Worm (Caenorhabditis elegans): Measurements from ENCODE around the gene Y53G8B.1.

The Y53G8B.1 gene

DNA sequence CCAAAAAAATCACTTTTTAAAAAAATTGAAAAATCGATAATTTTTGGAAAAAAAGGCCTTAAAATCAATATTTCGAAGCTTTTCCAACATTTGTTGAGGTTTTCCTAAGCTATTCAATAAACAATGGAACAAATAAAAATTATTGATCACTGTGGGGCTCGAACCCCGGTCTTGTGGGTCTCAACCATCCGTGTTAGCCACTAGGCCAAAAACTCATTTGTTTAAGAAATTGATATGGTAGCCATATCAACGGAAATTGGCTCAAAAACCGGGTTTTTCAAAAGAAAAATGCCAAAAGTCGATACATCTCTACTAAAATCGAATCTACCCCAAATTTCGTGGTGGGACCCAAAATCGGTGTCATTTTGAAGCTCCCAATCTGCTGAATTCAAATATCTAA, 17.1 kb upstream of the Y53G8B.1 start:
- TF ChIP-seq tbx-2 (tag; optimal IDR thresholded peaks at IDR 0.05) (no peak), elt-2 (tag; optimal IDR thresholded peaks at IDR 0.05) (peak; percentile 23)

DNA sequence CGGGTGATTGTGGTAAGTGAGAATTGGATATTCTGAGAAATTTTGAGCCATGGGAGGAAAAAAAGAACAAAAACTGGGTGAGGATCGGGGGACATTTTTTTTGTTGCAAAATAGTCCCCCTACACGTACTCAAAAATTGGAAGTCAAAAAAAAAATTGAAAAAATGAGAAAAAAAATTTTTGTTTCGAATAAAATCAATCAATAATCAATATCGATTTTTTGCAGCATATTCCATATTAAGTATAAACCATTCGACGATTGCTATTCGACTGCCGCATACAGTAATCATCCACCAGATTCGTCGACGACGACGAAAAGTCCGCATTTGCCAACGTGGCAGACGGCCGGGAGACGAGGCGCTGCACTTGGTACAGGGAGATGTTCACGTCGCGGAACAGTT, 16.5 kb upstream of the Y53G8B.1 start:
- TF ChIP-seq unc-39 (tag; optimal IDR thresholded peaks at IDR 0.05) (no peak), ceh-28 (tag; optimal IDR thresholded peaks at IDR 0.05) (peak; percentile 58)

DNA sequence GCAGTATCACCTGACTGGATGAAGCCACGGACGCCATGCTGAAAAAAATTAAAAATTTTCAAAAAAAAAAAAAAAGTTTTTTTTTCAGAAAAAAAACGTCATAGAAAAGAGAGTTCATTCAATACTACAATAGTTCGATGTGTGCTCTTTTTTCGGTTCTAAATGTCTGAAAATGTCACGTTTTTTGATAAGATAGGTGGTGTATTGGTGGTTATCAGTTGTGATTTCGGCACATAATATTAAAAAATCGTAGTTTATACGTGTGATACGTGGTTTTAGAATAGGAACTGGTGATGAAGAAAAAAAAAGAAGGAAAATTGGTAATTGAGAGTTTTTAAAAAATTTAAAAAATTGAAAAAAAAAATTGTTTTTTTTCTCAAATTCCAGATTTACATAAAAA, 12.1 kb upstream of the Y53G8B.1 start:
- TF ChIP-seq pqm-1 (tag; optimal IDR thresholded peaks at IDR 0.05) (peak; percentile 97), ceh-28 (tag; optimal IDR thresholded peaks at IDR 0.05) (no peak), fos-1 (tag; optimal IDR thresholded peaks at IDR 0.05) (no peak), elt-2 (tag; optimal IDR thresholded peaks at IDR 0.05) (peak; percentile 93), mdl-1 (tag; optimal IDR thresholded peaks at IDR 0.05) (peak; percentile 23)

DNA sequence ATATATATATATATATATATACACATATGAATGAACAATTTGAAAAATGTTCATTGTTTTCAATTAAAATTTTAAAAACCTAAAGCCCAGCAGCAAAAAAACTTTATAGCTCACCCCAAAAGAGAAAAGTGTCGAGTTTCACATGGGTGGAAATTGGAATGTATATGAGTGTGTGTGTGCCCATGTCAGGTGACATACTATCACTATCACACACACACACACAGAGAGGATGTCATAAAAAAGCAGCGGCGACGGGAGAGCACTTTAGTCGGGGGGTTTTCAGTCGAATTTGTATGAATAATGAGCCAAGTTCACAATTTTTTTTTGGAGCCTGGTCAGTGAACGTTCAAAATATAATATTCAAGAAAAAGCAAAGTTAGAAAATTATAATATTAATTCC, 9.1 kb upstream of the Y53G8B.1 start:
- TF ChIP-seq ZK546.5 (tag; optimal IDR thresholded peaks at IDR 0.05) = no peak
- no peak for TF ChIP-seq nhr-43 (tag; optimal IDR thresholded peaks at IDR 0.05; ENCODE audit: poor library complexity, severe bottlenecking)
- peak; percentile 76 for TF ChIP-seq elt-2 (tag; optimal IDR thresholded peaks at IDR 0.05)
- TF ChIP-seq elt-1 (tag; optimal IDR thresholded peaks at IDR 0.05) = no peak
- no peak for TF ChIP-seq nhr-11 (tag; optimal IDR thresholded peaks at IDR 0.05)
- no peak for TF ChIP-seq ceh-82 (tag; optimal IDR thresholded peaks at IDR 0.05)
- no peak for TF ChIP-seq elt-3 (tag; optimal IDR thresholded peaks at IDR 0.05)
- TF ChIP-seq nhr-237 (tag; optimal IDR thresholded peaks at IDR 0.05) = no peak
- TF ChIP-seq pqm-1 (tag; optimal IDR thresholded peaks at IDR 0.05) = peak; percentile 71
- TF ChIP-seq fkh-2 (tag; optimal IDR thresholded peaks at IDR 0.05) = no peak
- TF ChIP-seq jun-1 (tag; optimal IDR thresholded peaks at IDR 0.05) = peak; percentile 50
- TF ChIP-seq pha-4 (tag; optimal IDR thresholded peaks at IDR 0.05) = peak; percentile 23

DNA sequence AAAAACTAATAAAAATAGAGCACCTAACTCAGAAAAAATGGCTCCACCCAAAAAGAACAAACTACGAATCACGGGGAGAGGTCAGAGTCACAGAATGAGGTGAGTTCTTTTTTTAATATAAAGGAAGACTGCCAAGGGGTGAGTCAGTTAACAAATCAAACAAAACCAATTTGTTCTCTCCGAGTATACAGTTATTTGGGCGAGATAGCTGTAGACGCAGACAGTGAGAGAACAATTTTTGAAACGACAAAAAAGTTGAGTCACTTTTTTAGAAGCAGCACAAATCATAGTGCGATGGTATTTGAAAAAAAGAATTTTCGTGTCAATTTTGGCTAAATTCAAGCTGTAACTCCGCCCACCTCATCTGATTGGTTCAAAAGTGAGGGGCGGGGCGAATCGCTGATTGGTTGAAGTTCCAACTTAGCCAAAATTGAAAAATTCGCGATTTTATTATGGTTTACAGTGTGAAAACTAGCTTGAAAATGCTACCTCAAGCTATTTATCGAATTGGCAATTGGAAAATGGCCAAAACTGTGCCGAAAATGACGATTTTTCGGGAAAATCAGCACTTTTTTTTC, 4.8 kb upstream of the Y53G8B.1 start:
- no peak for TF ChIP-seq unc-39 (tag; optimal IDR thresholded peaks at IDR 0.05)
- TF ChIP-seq nhr-67 (tag; optimal IDR thresholded peaks at IDR 0.05) = no peak
- TF ChIP-seq tbx-2 (tag; optimal IDR thresholded peaks at IDR 0.05) = no peak
- TF ChIP-seq nfya-1 (tag; optimal IDR thresholded peaks at IDR 0.05; ENCODE audit: insufficient read depth) = peak; percentile 81
- no peak for TF ChIP-seq elt-2 (tag; optimal IDR thresholded peaks at IDR 0.05)
- TF ChIP-seq ceh-16 (tag; optimal IDR thresholded peaks at IDR 0.05) = no peak
- peak; percentile 83 for TF ChIP-seq pha-4 (tag; optimal IDR thresholded peaks at IDR 0.05)
- no peak for TF ChIP-seq nhr-43 (tag; optimal IDR thresholded peaks at IDR 0.05; ENCODE audit: poor library complexity, severe bottlenecking)
- no peak for TF ChIP-seq skn-1 (tag; optimal IDR thresholded peaks at IDR 0.05)
- TF ChIP-seq egl-5 (tag; optimal IDR thresholded peaks at IDR 0.05) = no peak
- TF ChIP-seq R02D3.7 (tag; optimal IDR thresholded peaks at IDR 0.05) = no peak
- no peak for TF ChIP-seq daf-12 (tag; optimal IDR thresholded peaks at IDR 0.05)
- TF ChIP-seq nhr-12 (tag; optimal IDR thresholded peaks at IDR 0.05) = no peak

DNA sequence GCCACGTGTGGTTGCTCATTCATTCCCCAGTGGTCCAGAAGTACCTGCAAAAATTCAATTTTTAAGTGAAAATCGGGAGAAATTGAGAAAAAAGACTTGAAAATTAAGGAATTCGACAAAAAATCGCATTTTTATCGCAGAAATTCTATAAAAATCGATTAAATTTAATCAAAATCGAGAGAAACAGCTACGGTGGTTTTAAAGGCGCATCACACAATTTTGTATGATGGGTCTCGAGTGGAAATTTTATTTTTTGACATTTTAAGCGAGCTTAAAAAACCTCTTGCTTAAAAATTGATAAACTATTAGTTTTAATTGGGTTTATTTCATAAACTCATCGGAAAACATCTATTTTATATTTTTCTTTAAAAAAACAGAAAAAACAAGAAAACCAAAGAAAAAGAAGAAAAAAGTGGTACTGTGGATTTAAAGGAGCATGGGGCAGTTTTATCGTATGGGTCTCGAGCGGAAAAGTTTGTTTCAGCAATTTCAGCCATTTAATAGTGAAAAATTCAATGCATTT, 1.9 kb upstream of the Y53G8B.1 start, which contains the start of gene nipa-1:
Gene nipa-1, minus strand, starts transcription at position 51 of the 523 bp plus-strand sequence.
- TF ChIP-seq fos-1 (tag; optimal IDR thresholded peaks at IDR 0.05) (no peak), lin-15B (tag; optimal IDR thresholded peaks at IDR 0.05) (no peak), lsy-12 (tag; optimal IDR thresholded peaks at IDR 0.05) (no peak), ceh-16 (tag; optimal IDR thresholded peaks at IDR 0.05) (no peak), ceh-82 (tag; optimal IDR thresholded peaks at IDR 0.05) (no peak)

DNA sequence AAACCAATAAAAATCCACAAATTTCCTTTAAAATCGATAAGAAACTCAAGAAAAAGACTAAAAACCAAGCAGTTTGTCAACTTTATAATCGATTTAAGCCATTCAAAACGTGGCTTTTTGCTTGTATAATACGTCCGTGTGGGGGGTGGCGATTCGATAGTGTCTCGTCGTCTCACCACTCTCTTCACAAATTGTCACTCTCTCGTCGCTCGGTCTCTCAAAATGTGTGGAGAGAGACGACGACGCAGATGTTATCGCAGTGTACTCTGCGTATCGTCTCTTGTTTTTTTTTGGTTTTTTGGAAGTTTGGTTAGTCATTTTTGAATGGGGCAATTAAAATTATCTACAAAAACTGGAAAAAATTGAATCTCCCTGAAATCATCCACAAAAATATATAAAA, 1.5 kb upstream of the Y53G8B.1 start:
- TF ChIP-seq pha-4 (tag; optimal IDR thresholded peaks at IDR 0.05) (peak; percentile 10), nhr-23 (tag; optimal IDR thresholded peaks at IDR 0.05) (no peak), hmg-11 (tag; optimal IDR thresholded peaks at IDR 0.05) (peak; percentile 75), pqm-1 (tag; optimal IDR thresholded peaks at IDR 0.05) (peak; percentile 20), ceh-28 (tag; optimal IDR thresholded peaks at IDR 0.05) (peak; percentile 48), fkh-2 (tag; optimal IDR thresholded peaks at IDR 0.05) (no peak), elt-2 (tag; optimal IDR thresholded peaks at IDR 0.05) (peak; percentile 61), egl-5 (tag; optimal IDR thresholded peaks at IDR 0.05) (no peak), nfya-1 (tag; optimal IDR thresholded peaks at IDR 0.05; ENCODE audit: insufficient read depth) (peak; percentile 66)
